Fruit fly (Drosophila melanogaster) whole organism, pupa: ENCODE measurements around the gene SmB.

Experiments used
- CG8159 ChIP-seq: fragments of 200-800 bp; sonication (Bioruptor generic); optimal IDR thresholded peaks from 3 replicates; lab custom pipeline; 2018; ENCODE audit warnings: missing biosample characterization, mild to moderate bottlenecking, missing genetic modification characterization, moderate library complexity
- Snoo ChIP-seq: fragments of 200-800 bp; sonication (Bioruptor generic); optimal IDR thresholded peaks from 3 replicates; lab custom pipeline; 2017; ENCODE audit warnings: missing biosample characterization, mild to moderate bottlenecking, missing genetic modification characterization, inconsistent platforms
- gl ChIP-seq: fragments of 200-800 bp; sonication (Bioruptor generic); optimal IDR thresholded peaks from 2 replicates; lab custom pipeline; 2018; ENCODE audit warnings: missing biosample characterization, mild to moderate bottlenecking, missing genetic modification characterization

DNA sequence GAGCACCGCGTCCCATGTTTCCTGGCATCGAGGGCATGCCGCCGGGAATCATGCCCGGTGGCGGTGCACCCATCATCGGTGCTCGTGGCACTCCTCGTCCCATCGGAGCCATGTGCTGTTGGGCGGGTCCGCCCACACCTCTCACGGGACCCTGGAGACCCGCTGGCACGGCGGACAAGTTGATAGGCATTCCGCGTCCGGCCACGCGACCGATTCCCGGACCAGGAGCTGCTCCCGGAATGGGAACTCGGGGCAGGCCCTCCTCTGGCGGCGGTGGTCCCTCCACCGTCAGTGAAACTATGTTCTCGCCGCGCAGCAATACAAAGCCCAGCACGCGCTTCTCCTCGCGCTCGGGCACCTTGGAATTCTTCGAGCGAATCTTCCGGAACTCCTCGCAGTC lies 828 bp downstream of the SmB start:
- TF ChIP-seq CG8159 (tag; lab: Kevin White, UChicago) (no peak), gl (no peak), Snoo (no peak)
